Worm (Caenorhabditis elegans) whole organism, L3 larva: ENCODE measurements around the gene glb-33.

Experiments used
- aly-2 ChIP-seq: fragments of 150-350 bp; optimal IDR thresholded peaks from 2 replicates; lab custom pipeline; 2014; ENCODE audit warnings: missing biosample characterization, missing genetic modification characterization
- ama-1 ChIP-seq: fragments of 150-350 bp; optimal IDR thresholded peaks from 2 replicates; lab custom pipeline; 2018
- ceh-16 ChIP-seq: sonication (generic microtip); optimal IDR thresholded peaks from 2 replicates; lab custom pipeline; 2017; ENCODE audit warnings: missing biosample characterization, missing genetic modification characterization
- ceh-28 ChIP-seq: fragments of 150-350 bp; optimal IDR thresholded peaks from 2 replicates; lab custom pipeline; 2014; ENCODE audit warnings: missing biosample characterization, missing genetic modification reagents, missing genetic modification characterization
- ceh-82 ChIP-seq: fragments of 150-350 bp; optimal IDR thresholded peaks from 2 replicates; lab custom pipeline; 2014; ENCODE audit warnings: missing biosample characterization, missing genetic modification characterization
- ceh-9 ChIP-seq: sonication (generic microtip); optimal IDR thresholded peaks from 2 replicates; lab custom pipeline; 2018; ENCODE audit warnings: missing biosample characterization, missing genetic modification characterization
- egl-27 ChIP-seq: sonication (generic microtip); optimal IDR thresholded peaks from 4 replicates; lab custom pipeline; 2017; ENCODE audit warnings: missing biosample characterization, missing genetic modification reagents, missing genetic modification characterization
- egl-5 ChIP-seq: fragments of 150-350 bp; optimal IDR thresholded peaks from 2 replicates; lab custom pipeline; 2017; ENCODE audit warnings: missing biosample characterization, missing genetic modification reagents, missing genetic modification characterization, inconsistent platforms
- elt-2 ChIP-seq: sonication (generic microtip); optimal IDR thresholded peaks from 2 replicates; lab custom pipeline; 2016; ENCODE audit warnings: missing genetic modification reagents, mild to moderate bottlenecking, missing genetic modification characterization, missing compliant biosample characterization
- elt-3 ChIP-seq, 3 experiments: fragments of 150-350 bp in 1 of 3; sonication (generic microtip) in 2 of 3; optimal IDR thresholded peaks; 2 replicates in 2 of 3; 4 replicates in 1 of 3; lab custom pipeline; 2014 to 2017; ENCODE audit warnings: missing biosample characterization in 3 of 3, missing genetic modification characterization in 3 of 3
- eor-1 ChIP-seq, 2 experiments: fragments of 150-350 bp; optimal IDR thresholded peaks; 2 replicates each; lab custom pipeline; 2014 to 2018; ENCODE audit warnings: missing biosample characterization in 2 of 2, missing genetic modification characterization in 2 of 2
- fkh-10 ChIP-seq: sonication (generic microtip); optimal IDR thresholded peaks from 2 replicates; lab custom pipeline; 2017; ENCODE audit warnings: missing biosample characterization, missing genetic modification reagents, missing genetic modification characterization
- fkh-2 ChIP-seq: fragments of 150-350 bp; optimal IDR thresholded peaks from 2 replicates; lab custom pipeline; 2014; ENCODE audit warnings: missing biosample characterization, missing genetic modification reagents, missing genetic modification characterization
- fos-1 ChIP-seq: fragments of 150-350 bp; optimal IDR thresholded peaks from 2 replicates; lab custom pipeline; 2014; ENCODE audit warnings: missing biosample characterization, missing genetic modification characterization
- hmg-11 ChIP-seq: sonication (generic microtip); optimal IDR thresholded peaks from 2 replicates; lab custom pipeline; 2016; ENCODE audit warnings: missing genetic modification characterization, missing compliant biosample characterization
- jun-1 ChIP-seq: fragments of 150-350 bp; optimal IDR thresholded peaks from 2 replicates; lab custom pipeline; 2014; ENCODE audit warnings: missing biosample characterization, missing genetic modification reagents, missing genetic modification characterization
- lin-15B ChIP-seq: fragments of 150-350 bp; optimal IDR thresholded peaks from 2 replicates; lab custom pipeline; 2014; ENCODE audit warnings: missing biosample characterization, missing genetic modification characterization
- lin-39 ChIP-seq: fragments of 150-350 bp; optimal IDR thresholded peaks from 2 replicates; lab custom pipeline; 2018; ENCODE audit warnings: missing biosample characterization, missing genetic modification reagents, missing genetic modification characterization
- lsy-12 ChIP-seq: sonication (generic microtip); optimal IDR thresholded peaks from 2 replicates; lab custom pipeline; 2016; ENCODE audit warnings: mild to moderate bottlenecking, missing genetic modification characterization, missing compliant biosample characterization
- nfya-1 ChIP-seq: sonication (generic microtip); optimal IDR thresholded peaks from 2 replicates; lab custom pipeline; 2017; ENCODE audit warnings: missing genetic modification characterization, mild to moderate bottlenecking, missing compliant biosample characterization, antibody characterized with exemption, moderate library complexity; ENCODE audit not compliant: insufficient read depth
- nhr-11 ChIP-seq: fragments of 150-350 bp; optimal IDR thresholded peaks from 2 replicates; lab custom pipeline; 2014; ENCODE audit warnings: missing biosample characterization, missing genetic modification characterization
- nhr-12 ChIP-seq: fragments of 150-350 bp; optimal IDR thresholded peaks from 2 replicates; lab custom pipeline; 2014; ENCODE audit warnings: missing biosample characterization, missing genetic modification characterization
- nhr-23 ChIP-seq: fragments of 150-350 bp; optimal IDR thresholded peaks from 2 replicates; lab custom pipeline; 2014; ENCODE audit warnings: missing biosample characterization, missing genetic modification reagents, missing genetic modification characterization
- nhr-25 ChIP-seq: sonication (generic microtip); optimal IDR thresholded peaks from 2 replicates; lab custom pipeline; 2017; ENCODE audit warnings: missing biosample characterization, missing genetic modification characterization
- nhr-28 ChIP-seq: fragments of 150-350 bp; optimal IDR thresholded peaks from 2 replicates; lab custom pipeline; 2014; ENCODE audit warnings: missing biosample characterization, missing genetic modification characterization
- nhr-76 ChIP-seq: fragments of 150-350 bp; sonication (generic microtip); optimal IDR thresholded peaks from 5 replicates; lab custom pipeline; 2014; ENCODE audit warnings: missing biosample characterization, missing genetic modification characterization
- nhr-77 ChIP-seq: fragments of 150-350 bp; optimal IDR thresholded peaks from 2 replicates; lab custom pipeline; 2014; ENCODE audit warnings: missing biosample characterization, missing genetic modification characterization
- pha-4 ChIP-seq: fragments of 150-350 bp; optimal IDR thresholded peaks from 2 replicates; lab custom pipeline; 2014; ENCODE audit warnings: missing biosample characterization, missing genetic modification reagents, missing genetic modification characterization
- pqm-1 ChIP-seq: fragments of 150-350 bp; optimal IDR thresholded peaks from 2 replicates; lab custom pipeline; 2017; ENCODE audit warnings: missing biosample characterization, missing genetic modification characterization, inconsistent platforms
- sea-2 ChIP-seq: fragments of 150-350 bp; sonication (generic microtip); optimal IDR thresholded peaks from 4 replicates; lab custom pipeline; 2014; ENCODE audit warnings: missing biosample characterization, missing genetic modification reagents, missing genetic modification characterization
- tbx-2 ChIP-seq: sonication (generic microtip); optimal IDR thresholded peaks from 2 replicates; lab custom pipeline; 2016; ENCODE audit warnings: mild to moderate bottlenecking, missing genetic modification characterization, missing compliant biosample characterization
- unc-62 ChIP-seq: fragments of 150-350 bp; sonication (generic microtip); optimal IDR thresholded peaks from 4 replicates; lab custom pipeline; 2014; ENCODE audit warnings: missing biosample characterization, missing genetic modification reagents, missing genetic modification characterization
- ztf-11 ChIP-seq: fragments of 150-350 bp; optimal IDR thresholded peaks from 2 replicates; lab custom pipeline; 2014; ENCODE audit warnings: missing biosample characterization, missing genetic modification characterization
- ztf-4 ChIP-seq: fragments of 150-350 bp; optimal IDR thresholded peaks from 2 replicates; lab custom pipeline; 2014; ENCODE audit warnings: missing biosample characterization, missing genetic modification characterization

Gene glb-33

ce11 chrV:1364346-1364745 lies 12.4 kb downstream of the glb-33 start:
- TF ChIP-seq ama-1 (lab: Kevin White, UChicago), result no peak
- TF ChIP-seq lin-39 (tag; lab: Kevin White, UChicago), result peak; percentile 71
- TF ChIP-seq nfya-1 (tag; lab: Kevin White, UChicago), result peak; percentile 24
- TF ChIP-seq fkh-10 (GFP tag; lab: Kevin White, UChicago), result peak; percentile 50

ce11 chrV:1366082-1366481 lies 14.2 kb downstream of the glb-33 start:
- TF ChIP-seq elt-3 (tag; optimal IDR thresholded peaks at IDR 0.05; lab: Kevin White, UChicago) (no peak), nfya-1 (tag; lab: Kevin White, UChicago) (peak; percentile 54), lin-15B (tag; lab: Kevin White, UChicago) (peak; percentile 9), egl-5 (tag; lab: Kevin White, UChicago) (peak; percentile 38), lin-39 (tag; lab: Kevin White, UChicago) (peak; percentile 64), hmg-11 (tag; lab: Kevin White, UChicago) (peak; percentile 49)

ce11 chrV:1368138-1368537 lies 16.2 kb downstream of the glb-33 start:
- TF ChIP-seq nhr-28 (no peak), ceh-16 (tag; lab: Kevin White, UChicago) (no peak), nhr-11 (tag; lab: Kevin White, UChicago) (no peak), aly-2 (no peak), lsy-12 (tag; lab: Kevin White, UChicago) (no peak), lin-39 (tag; lab: Kevin White, UChicago) (no peak), nfya-1 (tag; lab: Kevin White, UChicago) (no peak), pha-4 (tag; lab: Kevin White, UChicago) (no peak), fkh-2 (tag; lab: Kevin White, UChicago) (no peak), elt-2 (tag; lab: Kevin White, UChicago) (no peak), jun-1 (tag; lab: Kevin White, UChicago) (no peak), tbx-2 (tag; lab: Kevin White, UChicago) (no peak), nhr-12 (no peak), unc-62 (GFP tag; lab: Kevin White, UChicago) (no peak), pqm-1 (tag; lab: Kevin White, UChicago) (no peak), nhr-25 (tag; lab: Kevin White, UChicago) (no peak), ceh-28 (tag; lab: Kevin White, UChicago) (no peak), nhr-76 (tag; lab: Kevin White, UChicago) (no peak), ceh-9 (tag; lab: Kevin White, UChicago) (no peak), sea-2 (GFP tag; lab: Kevin White, UChicago) (no peak)

- TF ChIP-seq sea-2 (GFP tag; lab: Kevin White, UChicago) (no peak), egl-5 (tag; lab: Kevin White, UChicago) (no peak), fos-1 (tag; lab: Kevin White, UChicago) (no peak), egl-27 (tag; lab: Kevin White, UChicago) (no peak), ama-1 (lab: Kevin White, UChicago) (no peak), ztf-4 (no peak), fkh-10 (GFP tag; lab: Kevin White, UChicago) (no peak), ceh-9 (tag; lab: Kevin White, UChicago) (no peak), nhr-77 (tag; lab: Kevin White, UChicago) (no peak), lsy-12 (tag; lab: Kevin White, UChicago) (no peak), eor-1 (tag; optimal IDR thresholded peaks at IDR 0.05; lab: Kevin White, UChicago) (no peak)
- TF ChIP-seq, all 47 proteins: peak for 0
Observed at ce11 chrV:1370914-1371313, 19.0 kb downstream of the glb-33 start, which contains the start of gene snt-3. snt-3 (minus strand) TSS chrV:1371014.

- TF ChIP-seq nhr-28, result no peak
- no peak for TF ChIP-seq nfya-1 (tag; lab: Kevin White, UChicago)
- TF ChIP-seq pha-4 (tag; lab: Kevin White, UChicago), result no peak
- TF ChIP-seq fos-1 (tag; lab: Kevin White, UChicago), result no peak
- no peak for TF ChIP-seq ceh-82 (tag; lab: Kevin White, UChicago)
- TF ChIP-seq nhr-23 (tag; lab: Kevin White, UChicago), result no peak
- TF ChIP-seq lin-39 (tag; lab: Kevin White, UChicago), result no peak
- no peak for TF ChIP-seq sea-2 (GFP tag; lab: Kevin White, UChicago)
- no peak for TF ChIP-seq pqm-1 (tag; lab: Kevin White, UChicago)
- no peak for TF ChIP-seq hmg-11 (tag; lab: Kevin White, UChicago)
- TF ChIP-seq nhr-25 (tag; lab: Kevin White, UChicago), result no peak
- TF ChIP-seq ztf-11 (tag; lab: Kevin White, UChicago), result no peak
- TF ChIP-seq elt-2 (tag; lab: Kevin White, UChicago), result no peak
- no peak for TF ChIP-seq ceh-9 (tag; lab: Kevin White, UChicago)
Observed at ce11 chrV:1375007-1375406, 23.1 kb downstream of the glb-33 start.
